Worm (Caenorhabditis elegans): Measurements from ENCODE around the gene agxt-1.

DNA sequence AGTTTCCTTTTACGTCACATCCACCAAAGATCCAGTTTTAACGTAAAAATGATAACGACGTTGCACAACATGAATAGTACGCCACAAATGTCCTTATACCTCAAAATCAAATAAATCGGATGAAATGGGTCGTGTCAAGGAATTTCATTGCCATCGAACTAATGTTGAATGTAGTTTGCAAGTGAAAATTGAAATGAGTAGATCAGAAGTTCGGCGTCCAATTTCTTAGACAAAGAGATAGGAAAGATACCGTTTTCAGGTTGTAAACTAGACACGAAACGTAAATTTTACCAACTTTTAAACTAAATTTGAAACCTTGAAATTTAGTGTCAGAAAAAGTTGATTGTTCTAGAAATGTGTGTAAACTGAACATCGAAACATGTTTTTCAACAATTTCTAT, 9.5 kb downstream of the agxt-1 start:
- TF ChIP-seq pha-2 (tag; optimal IDR thresholded peaks at IDR 0.05) (no peak), hlh-30 (tag; optimal IDR thresholded peaks at IDR 0.05; ENCODE audit: insufficient read depth) (no peak), unc-55 (GFP tag; optimal IDR thresholded peaks at IDR 0.05) (no peak), npax-4 (tag; optimal IDR thresholded peaks at IDR 0.05) (no peak), ahr-1 (tag; optimal IDR thresholded peaks at IDR 0.05) (no peak), nhr-11 (tag; optimal IDR thresholded peaks at IDR 0.05) (no peak), fkh-10 (GFP tag; optimal IDR thresholded peaks at IDR 0.05) (no peak), elt-2 (tag; optimal IDR thresholded peaks at IDR 0.05) (no peak), fax-1 (tag; optimal IDR thresholded peaks at IDR 0.05) (no peak), K09A11.1 (tag; optimal IDR thresholded peaks at IDR 0.05; ENCODE audit: insufficient read depth) (no peak), odd-2 (tag; optimal IDR thresholded peaks at IDR 0.05) (no peak), hlh-8 (tag; optimal IDR thresholded peaks at IDR 0.05) (no peak), ceh-31 (tag; optimal IDR thresholded peaks at IDR 0.05) (no peak), dmd-4 (tag; optimal IDR thresholded peaks at IDR 0.05; ENCODE audit: borderline replicate concordance) (no peak)
